Worm (Caenorhabditis elegans) whole organism, L4 larva: ENCODE measurements around the gene F48E8.8.

Experiments
- F37D6.2 ChIP-seq: sonication (generic microtip); optimal IDR thresholded peaks from 2 replicates; lab custom pipeline; 2016; ENCODE audit warnings: mild to moderate bottlenecking, missing genetic modification characterization, missing compliant biosample characterization
- R02D3.7 ChIP-seq: fragments of 150-350 bp; sonication (generic microtip); optimal IDR thresholded peaks from 3 replicates; lab custom pipeline; 2014; ENCODE audit warnings: missing biosample characterization, missing genetic modification characterization
- Y48G9A.11 ChIP-seq: fragments of 200-800 bp; sonication (Bioruptor generic); IDR thresholded peaks from 2 replicates; pipeline ENCODE4 v1.3.6; 2022; ENCODE audit warnings: missing genetic modification reagents, missing genetic modification characterization, missing compliant biosample characterization
- Y75B8A.6 ChIP-seq: fragments of 200-800 bp; sonication (Bioruptor generic); IDR thresholded peaks from 2 replicates; pipeline ENCODE4 v1.3.6; 2022; ENCODE audit warnings: missing genetic modification reagents, missing genetic modification characterization, missing compliant biosample characterization
- ZK337.2 ChIP-seq: fragments of 200-800 bp; sonication (Bioruptor generic); IDR thresholded peaks from 2 replicates; pipeline ENCODE4 v1.3.6; 2022; ENCODE audit warnings: missing genetic modification reagents, missing genetic modification characterization, missing compliant biosample characterization
- ZK546.5 ChIP-seq, 2 experiments: sonication (generic microtip); optimal IDR thresholded peaks; 2 replicates each; lab custom pipeline; 2017; ENCODE audit warnings: missing biosample characterization in 2 of 2, missing genetic modification characterization in 2 of 2
- ceh-28 ChIP-seq: fragments of 150-350 bp; optimal IDR thresholded peaks from 2 replicates; lab custom pipeline; 2014; ENCODE audit warnings: missing biosample characterization, missing genetic modification reagents, missing genetic modification characterization
- ceh-44 ChIP-seq: fragments of 200-800 bp; sonication (Bioruptor generic); IDR thresholded peaks from 2 replicates; pipeline ENCODE4 v1.3.6; 2022; ENCODE audit warnings: missing genetic modification reagents, missing genetic modification characterization, missing compliant biosample characterization
- daf-12 ChIP-seq: fragments of 150-350 bp; optimal IDR thresholded peaks from 2 replicates; lab custom pipeline; 2014; ENCODE audit warnings: missing biosample characterization, missing genetic modification reagents, missing genetic modification characterization
- daf-16 ChIP-seq, 3 experiments: sonication (generic microtip); optimal IDR thresholded peaks; 2 replicates each; lab custom pipeline; 2016 to 2017; ENCODE audit warnings: missing genetic modification characterization in 3 of 3, missing genetic modification reagents in 3 of 3, mild to moderate bottlenecking in 2 of 3, missing compliant biosample characterization in 2 of 3, missing biosample characterization in 1 of 3, moderate library complexity in 1 of 3
- daf-19 ChIP-seq: fragments of 200-800 bp; sonication (Bioruptor generic); conservative IDR thresholded peaks from 2 replicates; pipeline ENCODE4 v1.3.6; 2022; ENCODE audit warnings: missing genetic modification characterization, missing compliant biosample characterization
- dmd-8 ChIP-seq: fragments of 200-800 bp; sonication (Bioruptor generic); IDR thresholded peaks from 2 replicates; pipeline ENCODE4 v1.3.6; 2022; ENCODE audit warnings: missing genetic modification characterization, missing compliant biosample characterization
- dve-1 ChIP-seq: sonication (generic microtip); optimal IDR thresholded peaks from 2 replicates; lab custom pipeline; 2017; ENCODE audit warnings: antibody characterized with exemption, mild to moderate bottlenecking, missing genetic modification characterization, missing compliant biosample characterization; ENCODE audit not compliant: insufficient read depth
- fkh-10 ChIP-seq: fragments of 150-350 bp; optimal IDR thresholded peaks from 2 replicates; lab custom pipeline; 2014; ENCODE audit warnings: missing biosample characterization, missing genetic modification reagents, missing genetic modification characterization
- gei-8 ChIP-seq: fragments of 200-800 bp; sonication (Bioruptor generic); optimal IDR thresholded peaks from 2 replicates; lab custom pipeline; 2018; ENCODE audit warnings: mild to moderate bottlenecking, missing genetic modification characterization, missing compliant biosample characterization
- hif-1 ChIP-seq, 2 experiments: sonication (generic microtip); optimal IDR thresholded peaks; 2 replicates each; lab custom pipeline; 2016 to 2017; ENCODE audit warnings: missing compliant biosample characterization in 2 of 2, missing genetic modification characterization in 2 of 2, missing genetic modification reagents in 2 of 2, missing genotype in 2 of 2, mild to moderate bottlenecking in 1 of 2
- hlh-11 ChIP-seq: fragments of 200-800 bp; sonication (Bioruptor generic); optimal IDR thresholded peaks from 2 replicates; lab custom pipeline; 2018; ENCODE audit warnings: mild to moderate bottlenecking, missing genetic modification characterization, missing compliant biosample characterization
- lim-7 ChIP-seq: fragments of 200-800 bp; sonication (Bioruptor generic); IDR thresholded peaks from 2 replicates; pipeline ENCODE4 v1.3.6; 2022; ENCODE audit warnings: missing genetic modification characterization, missing compliant biosample characterization
- lin-1 ChIP-seq: fragments of 200-800 bp; sonication (Bioruptor generic); IDR thresholded peaks from 2 replicates; pipeline ENCODE4 v1.3.6; 2022; ENCODE audit warnings: missing genetic modification reagents, missing genetic modification characterization, missing compliant biosample characterization
- lin-15B ChIP-seq: fragments of 150-350 bp; sonication (generic microtip); optimal IDR thresholded peaks from 3 replicates; lab custom pipeline; 2014; ENCODE audit warnings: missing biosample characterization, missing genetic modification characterization
- lin-29 ChIP-seq: fragments of 200-800 bp; sonication (Bioruptor generic); IDR thresholded peaks from 2 replicates; pipeline ENCODE4 v1.3.6; 2022; ENCODE audit warnings: missing genetic modification reagents, missing genetic modification characterization, missing compliant biosample characterization
- madf-5 ChIP-seq, 2 experiments: fragments of 200-800 bp; sonication (Bioruptor generic); IDR thresholded peaks; 2 replicates each; pipeline ENCODE4 v1.3.6; 2022; ENCODE audit warnings: missing compliant biosample characterization in 2 of 2, missing genetic modification characterization in 2 of 2
- mdl-1 ChIP-seq, 2 experiments: fragments of 150-350 bp in 1 of 2; sonication (generic microtip) in 1 of 2; optimal IDR thresholded peaks; 2 replicates each; lab custom pipeline; 2014 to 2017; ENCODE audit warnings: missing biosample characterization in 2 of 2, missing genetic modification characterization in 2 of 2
- mes-2 ChIP-seq: sonication (generic microtip); optimal IDR thresholded peaks from 2 replicates; lab custom pipeline; 2016; ENCODE audit warnings: missing genotype, mild to moderate bottlenecking, missing genetic modification characterization, missing compliant biosample characterization; ENCODE audit not compliant: poor library complexity, severe bottlenecking
- mxl-2 ChIP-seq: fragments of 200-800 bp; sonication (Bioruptor generic); conservative IDR thresholded peaks from 2 replicates; pipeline ENCODE4 v1.3.6; 2022; ENCODE audit warnings: missing genetic modification reagents, missing genetic modification characterization, missing compliant biosample characterization
- nhr-102 ChIP-seq: sonication (generic microtip); optimal IDR thresholded peaks from 2 replicates; lab custom pipeline; 2016; ENCODE audit warnings: mild to moderate bottlenecking, missing genetic modification characterization, moderate library complexity, missing compliant biosample characterization
- nhr-11 ChIP-seq: fragments of 150-350 bp; optimal IDR thresholded peaks from 2 replicates; lab custom pipeline; 2014; ENCODE audit warnings: missing biosample characterization, missing genetic modification characterization
- nhr-237 ChIP-seq: sonication (generic microtip); optimal IDR thresholded peaks from 2 replicates; lab custom pipeline; 2017; ENCODE audit warnings: missing biosample characterization, missing genetic modification characterization
- nhr-28 ChIP-seq: fragments of 150-350 bp; optimal IDR thresholded peaks from 2 replicates; lab custom pipeline; 2014; ENCODE audit warnings: missing biosample characterization, missing genetic modification characterization
- nhr-48 ChIP-seq: sonication (generic microtip); optimal IDR thresholded peaks from 2 replicates; lab custom pipeline; 2016; ENCODE audit warnings: mild to moderate bottlenecking, missing genetic modification characterization, missing compliant biosample characterization
- nhr-77 ChIP-seq: fragments of 150-350 bp; optimal IDR thresholded peaks from 2 replicates; lab custom pipeline; 2014; ENCODE audit warnings: missing biosample characterization, missing genetic modification characterization
- php-3 ChIP-seq: fragments of 200-800 bp; sonication (Bioruptor generic); IDR thresholded peaks from 2 replicates; pipeline ENCODE4 v1.3.6; 2022; ENCODE audit warnings: missing genetic modification reagents, missing genetic modification characterization, missing compliant biosample characterization
- pqm-1 ChIP-seq: sonication (generic microtip); optimal IDR thresholded peaks from 2 replicates; lab custom pipeline; 2017; ENCODE audit warnings: missing biosample characterization, missing genetic modification characterization
- rbr-2 ChIP-seq: sonication (generic microtip); optimal IDR thresholded peaks from 2 replicates; lab custom pipeline; 2016; ENCODE audit warnings: missing genotype, missing genetic modification characterization, missing compliant biosample characterization
- set-16 ChIP-seq: fragments of 200-800 bp; sonication (Bioruptor generic); IDR thresholded peaks from 2 replicates; pipeline ENCODE4 v1.3.6; 2022; ENCODE audit warnings: missing genetic modification reagents, missing genetic modification characterization, missing compliant biosample characterization
- tra-1 ChIP-seq: fragments of 200-800 bp; sonication (Bioruptor generic); IDR thresholded peaks from 2 replicates; pipeline ENCODE4 v1.3.6; 2022; ENCODE audit warnings: missing genetic modification reagents, missing genetic modification characterization, missing compliant biosample characterization
- unc-39 ChIP-seq: sonication (generic microtip); optimal IDR thresholded peaks from 2 replicates; lab custom pipeline; 2017; ENCODE audit warnings: missing biosample characterization, missing genetic modification characterization
- unc-62 ChIP-seq, 3 experiments: fragments of 150-350 bp in 1 of 3; sonication (generic microtip); optimal IDR thresholded peaks in 2 of 3; peaks in 1 of 3; 1 replicate in 1 of 3; 2 replicates in 2 of 3; lab custom pipeline; 2014 to 2017; ENCODE audit warnings: missing biosample characterization in 3 of 3, missing genetic modification characterization in 3 of 3, missing genetic modification reagents in 3 of 3, missing genotype in 1 of 3
- zag-1 ChIP-seq: fragments of 150-350 bp; optimal IDR thresholded peaks from 2 replicates; lab custom pipeline; 2014; ENCODE audit warnings: missing biosample characterization, missing genetic modification characterization

F48E8.8 gene

ce11 chrIII:5421406-5421805 lies 28.2 kb downstream of the F48E8.8 start (continued):
- TF ChIP-seq nhr-28 (peak; percentile 56), rbr-2 (tag; lab: Kevin White, UChicago) (peak; percentile 27), ZK546.5 (tag; optimal IDR thresholded peaks at IDR 0.05; lab: Kevin White, UChicago) (no peak), fkh-10 (GFP tag; lab: Kevin White, UChicago) (no peak), unc-62 (GFP tag; optimal IDR thresholded peaks at IDR 0.05 in 1 of 2; lab: Kevin White, UChicago) (peak in 1 of 2 experiments; percentile 22), unc-62 (tag; optimal IDR thresholded peaks at IDR 0.05; lab: Kevin White, UChicago) (no peak), nhr-237 (tag; lab: Kevin White, UChicago) (no peak), lin-29 (no peak), R02D3.7 (no peak), unc-39 (tag; lab: Kevin White, UChicago) (no peak), Y48G9A.11 (no peak), mdl-1 (tag; optimal IDR thresholded peaks at IDR 0.05; lab: Kevin White, UChicago) (peak in 1 of 2 experiments; percentile 34), daf-12 (tag; lab: Kevin White, UChicago) (no peak), nhr-11 (tag; lab: Kevin White, UChicago) (peak; percentile 20), lin-15B (tag; lab: Kevin White, UChicago) (no peak), F37D6.2 (tag; lab: Kevin White, UChicago) (no peak), mxl-2 (GFP tag; lab: Robert Waterston, UW) (no peak), mes-2 (tag; lab: Kevin White, UChicago) (peak; percentile 24), Y75B8A.6 (no peak), dve-1 (tag; lab: Kevin White, UChicago) (peak; percentile 46), ZK337.2 (GFP tag; lab: Robert Waterston, UW) (no peak)

DNA sequence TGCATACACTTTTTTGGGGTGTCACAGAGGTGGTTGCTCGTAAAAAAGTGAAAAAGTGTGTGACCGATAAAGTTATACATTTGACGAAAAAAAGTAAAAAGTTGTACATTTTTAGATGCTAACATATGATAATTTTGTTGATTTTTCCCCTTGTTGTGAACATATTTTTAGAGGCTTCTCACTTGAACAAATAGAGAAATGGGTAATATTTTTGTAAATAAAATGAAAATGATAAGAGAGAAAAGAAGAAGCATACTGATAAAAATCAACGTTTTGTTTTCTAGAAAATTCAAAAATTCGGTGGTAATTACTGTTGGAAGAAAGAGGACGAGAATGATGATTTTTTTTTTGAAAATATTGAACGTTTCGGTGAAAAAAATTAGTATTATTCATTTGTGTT lies 29.3 kb downstream of the F48E8.8 start:
- no peak for TF ChIP-seq lin-1 (GFP tag; lab: Robert Waterston, UW)
- TF ChIP-seq nhr-102 (tag; lab: Kevin White, UChicago) = no peak
- no peak for TF ChIP-seq lim-7 (GFP tag; lab: Robert Waterston, UW)
- TF ChIP-seq hif-1 (tag; optimal IDR thresholded peaks at IDR 0.05; lab: Kevin White, UChicago) = no peak
- no peak for TF ChIP-seq nhr-28
- peak; percentile 56 for TF ChIP-seq dve-1 (tag; lab: Kevin White, UChicago)
- TF ChIP-seq nhr-48 = no peak
- no peak for TF ChIP-seq zag-1
- no peak for TF ChIP-seq nhr-77
- TF ChIP-seq hlh-11 = peak; percentile 16
- TF ChIP-seq Y48G9A.11 = no peak
- TF ChIP-seq php-3 (GFP tag; lab: Robert Waterston, UW) = 0 out of 2 replicates have a peak, but pooled peaks have one; percentile 18
- TF ChIP-seq madf-5 (GFP tag; IDR thresholded peaks at IDR 0.05; lab: Robert Waterston, UW) = no peak
- no peak for TF ChIP-seq daf-16 (GFP tag; optimal IDR thresholded peaks at IDR 0.05; lab: Kevin White, UChicago)
- peak; percentile 93 for TF ChIP-seq daf-16 (tag; optimal IDR thresholded peaks at IDR 0.05; lab: Kevin White, UChicago)
- no peak for TF ChIP-seq mxl-2 (GFP tag; lab: Robert Waterston, UW)
- no peak for TF ChIP-seq tra-1 (GFP tag; lab: Robert Waterston, UW)
- no peak for TF ChIP-seq gei-8 (GFP tag; lab: Kevin White, UChicago)
- no peak for TF ChIP-seq daf-19 (GFP tag; lab: Robert Waterston, UW)
- TF ChIP-seq dmd-8 (GFP tag; lab: Robert Waterston, UW) = no peak
- no peak for TF ChIP-seq ceh-44 (GFP tag; lab: Robert Waterston, UW)
- TF ChIP-seq ceh-28 (tag; lab: Kevin White, UChicago) = no peak
- no peak for TF ChIP-seq set-16 (GFP tag; lab: Robert Waterston, UW)
- peak; percentile 9 for TF ChIP-seq pqm-1 (tag; lab: Kevin White, UChicago)
